Worm (Caenorhabditis elegans): ENCODE data around the gene C33G3.5.

Gene C33G3.5

ce11 chrX:14090990-14091389 is 12.5 kb upstream of the C33G3.5 start:
- TF ChIP-seq snu-23 (GFP tag; optimal IDR thresholded peaks at IDR 0.05), result no peak
- TF ChIP-seq efl-1 (optimal IDR thresholded peaks at IDR 0.05), result no peak
- peak in 1 of 2 experiments; percentile 70 for TF ChIP-seq efl-1 (GFP tag; optimal IDR thresholded peaks at IDR 0.05 in 1 of 2)

ce11 chrX:14090089-14090488 is 11.6 kb upstream of the C33G3.5 start, which contains the start of gene dsl-4:
dsl-4 (plus strand) TSS chrX:14090389.
- no peak for TF ChIP-seq lin-39 (tag; optimal IDR thresholded peaks at IDR 0.05)
- TF ChIP-seq hpl-2 (GFP tag; optimal IDR thresholded peaks at IDR 0.05), result no peak
- no peak for TF ChIP-seq pag-3 (tag; optimal IDR thresholded peaks at IDR 0.05; ENCODE audit: borderline replicate concordance, insufficient read depth)
- no peak for TF ChIP-seq lsy-2 (tag; optimal IDR thresholded peaks at IDR 0.05)
- TF ChIP-seq mef-2 (tag; optimal IDR thresholded peaks at IDR 0.05), result no peak
- TF ChIP-seq nhr-19 (GFP tag; conservative IDR thresholded peaks at IDR 0.05), result no peak
- no peak for TF ChIP-seq sup-37 (GFP tag; optimal IDR thresholded peaks at IDR 0.05)
- no peak for TF ChIP-seq nhr-11 (tag; optimal IDR thresholded peaks at IDR 0.05)
- TF ChIP-seq ets-5 (GFP tag; IDR thresholded peaks at IDR 0.05), result no peak
- no peak for TF ChIP-seq nhr-71 (tag; optimal IDR thresholded peaks at IDR 0.05)
- no peak for TF ChIP-seq C16A3.4 (tag; optimal IDR thresholded peaks at IDR 0.05)
- TF ChIP-seq egl-13 (tag; optimal IDR thresholded peaks at IDR 0.05), result no peak
- TF ChIP-seq irx-1 (tag; optimal IDR thresholded peaks at IDR 0.05), result no peak
- no peak for TF ChIP-seq hlh-4 (tag; optimal IDR thresholded peaks at IDR 0.05)
- no peak for TF ChIP-seq isw-1 (GFP tag; IDR thresholded peaks at IDR 0.05)
- TF ChIP-seq lin-13 (GFP tag; optimal IDR thresholded peaks at IDR 0.05), result no peak
- TF ChIP-seq lin-35 (GFP tag; optimal IDR thresholded peaks at IDR 0.05), result no peak

ce11 chrX:14085208-14085607 is 6.7 kb upstream of the C33G3.5 start, which contains the start of gene F16B12.1:
F16B12.1 (plus strand) TSS chrX:14085508.
- TF ChIP-seq lin-13 (GFP tag; optimal IDR thresholded peaks at IDR 0.05) (no peak), zag-1 (tag; optimal IDR thresholded peaks at IDR 0.05) (no peak), aly-2 (tag; optimal IDR thresholded peaks at IDR 0.05) (no peak), ztf-4 (tag; optimal IDR thresholded peaks at IDR 0.05) (no peak), unc-62 (GFP tag; optimal IDR thresholded peaks at IDR 0.05) (no peak)

- TF ChIP-seq irx-1 (tag; optimal IDR thresholded peaks at IDR 0.05) (no peak), fkh-4 (tag; optimal IDR thresholded peaks at IDR 0.05; ENCODE audit: borderline replicate concordance) (no peak), lsy-2 (tag; optimal IDR thresholded peaks at IDR 0.05) (no peak), pax-3 (tag; optimal IDR thresholded peaks at IDR 0.05) (no peak), zip-4 (GFP tag; optimal IDR thresholded peaks at IDR 0.05) (no peak), C34B4.2 (tag; optimal IDR thresholded peaks at IDR 0.05) (no peak), hlh-17 (GFP tag; optimal IDR thresholded peaks at IDR 0.05; ENCODE audit: borderline replicate concordance) (no peak), efl-1 (optimal IDR thresholded peaks at IDR 0.05) (no peak), efl-1 (GFP tag; optimal IDR thresholded peaks at IDR 0.05 in 1 of 2) (no peak), swsn-7 (tag; optimal IDR thresholded peaks at IDR 0.05) (no peak), unc-30 (tag; optimal IDR thresholded peaks at IDR 0.05) (no peak), elt-2 (tag; optimal IDR thresholded peaks at IDR 0.05) (no peak), dsc-1 (tag; optimal IDR thresholded peaks at IDR 0.05) (no peak), ceh-82 (tag; optimal IDR thresholded peaks at IDR 0.05) (no peak), rnt-1 (tag; optimal IDR thresholded peaks at IDR 0.05) (no peak), lin-39 (tag; optimal IDR thresholded peaks at IDR 0.05) (no peak)
Measured at ce11 chrX:14084230-14084629, 5.8 kb upstream of the C33G3.5 start, which contains the start of gene C33G3.6. C33G3.6 (minus strand) TSS chrX:14084330.

ce11 chrX:14070950-14071349 is 7.5 kb downstream of the C33G3.5 start, which contains the start of gene C33G3.4:
C33G3.4 (plus strand) TSS chrX:14071162.
- TF ChIP-seq nhr-84 (tag; optimal IDR thresholded peaks at IDR 0.05), result no peak
- no peak for TF ChIP-seq nhr-85 (tag)
- TF ChIP-seq elt-2 (tag; optimal IDR thresholded peaks at IDR 0.05), result peak; percentile 78
- peak in 1 of 2 experiments; percentile 6 for TF ChIP-seq lin-35 (GFP tag; optimal IDR thresholded peaks at IDR 0.05)
- no peak for TF ChIP-seq dpl-1 (GFP tag; optimal IDR thresholded peaks at IDR 0.05)

All from whole organism, L1 larva.